Worm (Caenorhabditis elegans) whole organism, young adult: ENCODE data around the gene plk-1.
A peak's percentile ranks its signal among the peaks of the same experiment; 100 is the strongest.

Source experiments
- B0019.2 ChIP-seq: fragments of 200-800 bp; sonication (Bioruptor generic); conservative IDR thresholded peaks from 2 replicates; pipeline ENCODE4 v1.3.6; 2022; ENCODE audit warnings: missing genetic modification reagents, missing genetic modification characterization, missing compliant biosample characterization
- D2030.7 ChIP-seq: fragments of 200-800 bp; sonication (Bioruptor generic); IDR thresholded peaks from 2 replicates; pipeline ENCODE4 v1.3.6; 2022; ENCODE audit warnings: missing genetic modification reagents, missing genetic modification characterization, missing compliant biosample characterization
- F23B12.7 ChIP-seq: sonication (generic microtip); optimal IDR thresholded peaks from 2 replicates; lab custom pipeline; 2017; ENCODE audit warnings: missing genetic modification characterization, mild to moderate bottlenecking, missing compliant biosample characterization, antibody characterized with exemption, moderate library complexity; ENCODE audit not compliant: insufficient read depth
- F33H1.4 ChIP-seq: fragments of 200-800 bp; sonication (Bioruptor generic); IDR thresholded peaks from 2 replicates; pipeline ENCODE4 v1.3.6; 2022; ENCODE audit warnings: missing genetic modification reagents, missing genetic modification characterization, missing compliant biosample characterization
- F55B11.4 ChIP-seq: sonication (generic microtip); optimal IDR thresholded peaks from 2 replicates; lab custom pipeline; 2016; ENCODE audit warnings: missing compliant biosample characterization, missing genetic modification characterization, borderline replicate concordance; ENCODE audit not compliant: insufficient read depth
- F57A8.1 ChIP-seq: fragments of 200-800 bp; sonication (Bioruptor generic); optimal IDR thresholded peaks from 2 replicates; lab custom pipeline; 2018; ENCODE audit warnings: mild to moderate bottlenecking, missing genetic modification characterization, moderate library complexity, missing compliant biosample characterization
- K11D2.4 ChIP-seq: fragments of 200-800 bp; sonication (Bioruptor generic); IDR thresholded peaks from 2 replicates; pipeline ENCODE4 v1.3.6; 2022; ENCODE audit warnings: missing genetic modification reagents, missing genetic modification characterization, missing compliant biosample characterization
- T07F8.4 ChIP-seq: sonication (generic microtip); optimal IDR thresholded peaks from 2 replicates; lab custom pipeline; 2016; ENCODE audit warnings: mild to moderate bottlenecking, missing genetic modification characterization, moderate library complexity, missing compliant biosample characterization
- T26A5.8 ChIP-seq: sonication (generic microtip); optimal IDR thresholded peaks from 2 replicates; lab custom pipeline; 2016; ENCODE audit warnings: missing genetic modification characterization, missing compliant biosample characterization
- Y53F4B.3 ChIP-seq: fragments of 200-800 bp; sonication (Bioruptor generic); IDR thresholded peaks from 2 replicates; pipeline ENCODE4 v1.3.6; 2022; ENCODE audit warnings: missing genetic modification reagents, missing genetic modification characterization, missing compliant biosample characterization
- Y95B8A.8 ChIP-seq: fragments of 200-800 bp; sonication (Bioruptor generic); IDR thresholded peaks from 2 replicates; pipeline ENCODE4 v1.3.6; 2022; ENCODE audit warnings: missing genetic modification reagents, missing genetic modification characterization, missing compliant biosample characterization
- ZK185.1 ChIP-seq: sonication (generic microtip); optimal IDR thresholded peaks from 2 replicates; lab custom pipeline; 2016; ENCODE audit warnings: mild to moderate bottlenecking, missing genetic modification characterization, missing compliant biosample characterization; ENCODE audit not compliant: poor library complexity, severe bottlenecking
- bed-1 ChIP-seq: fragments of 200-800 bp; sonication (Bioruptor generic); IDR thresholded peaks from 2 replicates; pipeline ENCODE4 v1.3.6; 2022; ENCODE audit warnings: missing genetic modification reagents, missing genetic modification characterization, missing compliant biosample characterization
- ccch-3 ChIP-seq: fragments of 200-800 bp; sonication (Bioruptor generic); optimal IDR thresholded peaks from 2 replicates; lab custom pipeline; 2018; ENCODE audit warnings: mild to moderate bottlenecking, missing genetic modification characterization, missing compliant biosample characterization
- dpl-1 ChIP-seq: fragments of 150-350 bp; optimal IDR thresholded peaks from 2 replicates; lab custom pipeline; 2014; ENCODE audit warnings: missing biosample characterization, missing genetic modification reagents, missing genetic modification characterization
- efl-1 ChIP-seq: fragments of 150-350 bp; optimal IDR thresholded peaks from 2 replicates; lab custom pipeline; 2014; ENCODE audit warnings: missing biosample characterization, missing genetic modification reagents, missing genetic modification characterization
- egrh-3 ChIP-seq: fragments of 200-800 bp; sonication (Bioruptor generic); IDR thresholded peaks from 2 replicates; pipeline ENCODE4 v1.3.6; 2022; ENCODE audit warnings: missing genetic modification reagents, missing genetic modification characterization, missing compliant biosample characterization
- him-1 ChIP-seq: sonication (generic microtip); optimal IDR thresholded peaks from 2 replicates; lab custom pipeline; 2016; ENCODE audit warnings: missing genotype, missing genetic modification reagents, missing genetic modification characterization, missing compliant biosample characterization
- hmg-1.2 ChIP-seq: fragments of 200-800 bp; sonication (Bioruptor generic); IDR thresholded peaks from 2 replicates; pipeline ENCODE4 v1.3.6; 2022; ENCODE audit warnings: missing genetic modification reagents, missing genetic modification characterization, missing compliant biosample characterization
- let-607 ChIP-seq, 2 experiments: fragments of 200-800 bp in 1 of 2; sonication (Bioruptor generic) in 1 of 2; sonication (generic microtip) in 1 of 2; optimal IDR thresholded peaks; 2 replicates each; lab custom pipeline; 2016 to 2018; ENCODE audit warnings: mild to moderate bottlenecking in 2 of 2, missing compliant biosample characterization in 2 of 2, missing genetic modification characterization in 2 of 2, moderate library complexity in 2 of 2, missing genotype in 1 of 2
- lin-35 ChIP-seq, 3 experiments: fragments of 150-350 bp in 2 of 3; sonication (generic microtip) in 1 of 3; optimal IDR thresholded peaks; 2 replicates each; lab custom pipeline; 2014 to 2018; ENCODE audit warnings: missing biosample characterization in 3 of 3, missing genetic modification characterization in 3 of 3, missing genetic modification reagents in 3 of 3
- lsl-1 ChIP-seq: fragments of 200-800 bp; sonication (Bioruptor generic); optimal IDR thresholded peaks from 2 replicates; lab custom pipeline; 2018; ENCODE audit warnings: mild to moderate bottlenecking, missing genetic modification characterization, moderate library complexity, missing compliant biosample characterization
- lsy-27 ChIP-seq: sonication (generic microtip); optimal IDR thresholded peaks from 2 replicates; lab custom pipeline; 2017; ENCODE audit warnings: missing genetic modification characterization, mild to moderate bottlenecking, missing compliant biosample characterization, antibody characterized with exemption, missing genotype, borderline replicate concordance; ENCODE audit not compliant: insufficient read depth
- madf-10 ChIP-seq: sonication (generic microtip); optimal IDR thresholded peaks from 2 replicates; lab custom pipeline; 2016; ENCODE audit warnings: mild to moderate bottlenecking, missing genetic modification characterization, missing compliant biosample characterization
- madf-6 ChIP-seq: fragments of 200-800 bp; sonication (Bioruptor generic); IDR thresholded peaks from 2 replicates; pipeline ENCODE4 v1.3.6; 2022; ENCODE audit warnings: missing genetic modification reagents, missing genetic modification characterization, missing compliant biosample characterization
- mcd-1 ChIP-seq: fragments of 200-800 bp; sonication (Bioruptor generic); IDR thresholded peaks from 2 replicates; pipeline ENCODE4 v1.3.6; 2022; ENCODE audit warnings: missing genetic modification reagents, missing genetic modification characterization, missing compliant biosample characterization
- nhr-27 ChIP-seq: fragments of 200-800 bp; sonication (Bioruptor generic); optimal IDR thresholded peaks from 2 replicates; lab custom pipeline; 2018; ENCODE audit warnings: mild to moderate bottlenecking, missing genetic modification characterization, moderate library complexity, missing compliant biosample characterization
- nhr-90 ChIP-seq: sonication (generic microtip); optimal IDR thresholded peaks from 2 replicates; lab custom pipeline; 2016; ENCODE audit warnings: missing genotype, mild to moderate bottlenecking, missing genetic modification characterization, missing compliant biosample characterization
- tbp1 ChIP-seq: fragments of 200-800 bp; sonication (Bioruptor generic); optimal IDR thresholded peaks from 2 replicates; lab custom pipeline; 2018; ENCODE audit warnings: mild to moderate bottlenecking, missing genetic modification characterization, missing compliant biosample characterization
- unc-130 ChIP-seq: sonication (generic microtip); optimal IDR thresholded peaks from 2 replicates; lab custom pipeline; 2016; ENCODE audit warnings: missing genetic modification reagents, missing genetic modification characterization, missing compliant biosample characterization
- zfh-2 ChIP-seq: fragments of 200-800 bp; sonication (Bioruptor generic); conservative IDR thresholded peaks from 2 replicates; pipeline ENCODE4 v1.3.6; 2022; ENCODE audit warnings: missing genetic modification reagents, missing genetic modification characterization, missing compliant biosample characterization
- ztf-22 ChIP-seq: fragments of 200-800 bp; sonication (Bioruptor generic); optimal IDR thresholded peaks from 2 replicates; lab custom pipeline; 2018; ENCODE audit warnings: mild to moderate bottlenecking, missing genetic modification characterization, moderate library complexity, missing compliant biosample characterization

The plk-1 gene

ce11 chrIII:8077180-8077579, 24.0 kb upstream of the plk-1 start:
- TF ChIP-seq Y53F4B.3 (GFP tag; lab: Robert Waterston, UW) (no peak), T26A5.8 (tag; lab: Kevin White, UChicago) (no peak), zfh-2 (GFP tag; lab: Robert Waterston, UW) (no peak), nhr-90 (tag; lab: Kevin White, UChicago) (no peak), madf-10 (no peak), lsl-1 (GFP tag; lab: Kevin White, UChicago) (no peak), bed-1 (no peak), lsy-27 (tag; lab: Kevin White, UChicago) (no peak), ztf-22 (GFP tag; lab: Kevin White, UChicago) (no peak), K11D2.4 (no peak), F55B11.4 (no peak), F57A8.1 (GFP tag; lab: Kevin White, UChicago) (no peak), egrh-3 (GFP tag; lab: Robert Waterston, UW) (no peak), ZK185.1 (tag; lab: Kevin White, UChicago) (no peak), F23B12.7 (no peak), him-1 (tag; lab: Kevin White, UChicago) (no peak), ccch-3 (GFP tag; lab: Kevin White, UChicago) (no peak), lin-35 (GFP tag; optimal IDR thresholded peaks at IDR 0.05; lab: Kevin White, UChicago) (no peak)

- TF ChIP-seq madf-6 (GFP tag; lab: Robert Waterston, UW) (0 out of 2 replicates have a peak, but pooled peaks have one; percentile 35), efl-1 (GFP tag; lab: Kevin White, UChicago) (peak; percentile 67), lsl-1 (GFP tag; lab: Kevin White, UChicago) (peak; percentile 68), let-607 (tag; optimal IDR thresholded peaks at IDR 0.05; lab: Kevin White, UChicago) (no peak), D2030.7 (GFP tag; lab: Robert Waterston, UW) (peak; percentile 32; the same call in 1 of the 2 replicates), mcd-1 (GFP tag; lab: Robert Waterston, UW) (no peak), nhr-27 (tag; lab: Kevin White, UChicago) (no peak), dpl-1 (GFP tag; lab: Kevin White, UChicago) (peak; percentile 36), T07F8.4 (tag; lab: Kevin White, UChicago) (no peak), unc-130 (GFP tag; lab: Kevin White, UChicago) (no peak), F33H1.4 (GFP tag; lab: Robert Waterston, UW) (peak; percentile 63)
Measured at ce11 chrIII:8080165-8080738, 20.9 kb upstream of the plk-1 start, which contains the start of the genes dcr-1 and apc-2. Gene dcr-1, minus strand, starts transcription at chrIII:8080281. Gene apc-2, plus strand, starts transcription at chrIII:8080629.

- TF ChIP-seq madf-6 (GFP tag; lab: Robert Waterston, UW) (peak; percentile 31; the same call in 1 of the 2 replicates), B0019.2 (GFP tag; lab: Robert Waterston, UW) (no peak), lsl-1 (GFP tag; lab: Kevin White, UChicago) (peak; percentile 77), Y95B8A.8 (no peak), tbp1 (GFP tag; lab: Kevin White, UChicago) (peak; percentile 1), F33H1.4 (GFP tag; lab: Robert Waterston, UW) (0 out of 2 replicates have a peak, but pooled peaks have one; percentile 26), hmg-1.2 (GFP tag; lab: Robert Waterston, UW) (peak; percentile 27; the same call in 1 of the 2 replicates)
Measured at ce11 chrIII:8085355-8085754, 15.8 kb upstream of the plk-1 start, which contains the start of the genes K06H7.7 and grp-1. Gene K06H7.7, minus strand, starts transcription at chrIII:8085475. Gene grp-1, plus strand, starts transcription at chrIII:8085705.
